Worm (Caenorhabditis elegans) whole organism, L1 larva: ENCODE measurements around the gene C26D10.3.

Source experiments
- dpl-1 ChIP-seq, 3 experiments: fragments of 150-350 bp in 2 of 3; sonication (generic microtip) in 1 of 3; optimal IDR thresholded peaks; 2 replicates each; lab custom pipeline; 2014 to 2017; ENCODE audit warnings: missing biosample characterization in 3 of 3, missing genetic modification characterization in 3 of 3, missing genetic modification reagents in 3 of 3
- ets-5 ChIP-seq: fragments of 200-800 bp; sonication (Bioruptor generic); IDR thresholded peaks from 2 replicates; pipeline ENCODE4 v1.3.6; 2022; ENCODE audit warnings: missing genetic modification characterization, missing compliant biosample characterization
- fkh-10 ChIP-seq: sonication (generic microtip); optimal IDR thresholded peaks from 2 replicates; lab custom pipeline; 2017; ENCODE audit warnings: missing biosample characterization, missing genetic modification reagents, missing genetic modification characterization
- lin-13 ChIP-seq: fragments of 150-350 bp; optimal IDR thresholded peaks from 2 replicates; lab custom pipeline; 2014; ENCODE audit warnings: missing biosample characterization, missing genetic modification reagents, missing genetic modification characterization
- lsy-2 ChIP-seq, 2 experiments: fragments of 150-350 bp; optimal IDR thresholded peaks; 2 replicates each; lab custom pipeline; 2014; ENCODE audit warnings: missing biosample characterization in 2 of 2, missing genetic modification characterization in 2 of 2
- mep-1 ChIP-seq: fragments of 150-350 bp; optimal IDR thresholded peaks from 2 replicates; lab custom pipeline; 2014; ENCODE audit warnings: missing biosample characterization, missing genetic modification characterization
- nhr-237 ChIP-seq: fragments of 150-350 bp; optimal IDR thresholded peaks from 2 replicates; lab custom pipeline; 2014; ENCODE audit warnings: missing biosample characterization, missing genetic modification characterization
- nhr-28 ChIP-seq: fragments of 150-350 bp; optimal IDR thresholded peaks from 2 replicates; lab custom pipeline; 2014; ENCODE audit warnings: missing biosample characterization, missing genetic modification characterization
- nhr-90 ChIP-seq: sonication (generic microtip); optimal IDR thresholded peaks from 2 replicates; lab custom pipeline; 2016; ENCODE audit warnings: mild to moderate bottlenecking, missing genetic modification characterization, missing compliant biosample characterization; ENCODE audit not compliant: poor library complexity
- zip-4 ChIP-seq: fragments of 200-800 bp; sonication (Bioruptor generic); optimal IDR thresholded peaks from 2 replicates; lab custom pipeline; 2018; ENCODE audit warnings: mild to moderate bottlenecking, missing genetic modification characterization, moderate library complexity, missing compliant biosample characterization

- TF ChIP-seq nhr-28 (no peak), dpl-1 (GFP tag; optimal IDR thresholded peaks at IDR 0.05; lab: Kevin White, UChicago) (no peak), nhr-237 (tag; lab: Kevin White, UChicago) (no peak), mep-1 (tag; lab: Kevin White, UChicago) (no peak), fkh-10 (no peak), lin-13 (GFP tag; lab: Kevin White, UChicago) (no peak), zip-4 (GFP tag; lab: Kevin White, UChicago) (no peak), ets-5 (GFP tag; lab: Robert Waterston, UW) (no peak), nhr-90 (tag; lab: Kevin White, UChicago) (no peak), lsy-2 (tag; optimal IDR thresholded peaks at IDR 0.05; lab: Kevin White, UChicago) (no peak)
These were observed 45.0 kb downstream of the C26D10.3 start for ce11 chrII:8370194-8370593.
